Fruit fly (Drosophila melanogaster): Measurements from ENCODE around the gene CG14262.
A peak's percentile ranks its signal among the peaks of the same experiment; 100 is the strongest.

Gene CG14262

DNA sequence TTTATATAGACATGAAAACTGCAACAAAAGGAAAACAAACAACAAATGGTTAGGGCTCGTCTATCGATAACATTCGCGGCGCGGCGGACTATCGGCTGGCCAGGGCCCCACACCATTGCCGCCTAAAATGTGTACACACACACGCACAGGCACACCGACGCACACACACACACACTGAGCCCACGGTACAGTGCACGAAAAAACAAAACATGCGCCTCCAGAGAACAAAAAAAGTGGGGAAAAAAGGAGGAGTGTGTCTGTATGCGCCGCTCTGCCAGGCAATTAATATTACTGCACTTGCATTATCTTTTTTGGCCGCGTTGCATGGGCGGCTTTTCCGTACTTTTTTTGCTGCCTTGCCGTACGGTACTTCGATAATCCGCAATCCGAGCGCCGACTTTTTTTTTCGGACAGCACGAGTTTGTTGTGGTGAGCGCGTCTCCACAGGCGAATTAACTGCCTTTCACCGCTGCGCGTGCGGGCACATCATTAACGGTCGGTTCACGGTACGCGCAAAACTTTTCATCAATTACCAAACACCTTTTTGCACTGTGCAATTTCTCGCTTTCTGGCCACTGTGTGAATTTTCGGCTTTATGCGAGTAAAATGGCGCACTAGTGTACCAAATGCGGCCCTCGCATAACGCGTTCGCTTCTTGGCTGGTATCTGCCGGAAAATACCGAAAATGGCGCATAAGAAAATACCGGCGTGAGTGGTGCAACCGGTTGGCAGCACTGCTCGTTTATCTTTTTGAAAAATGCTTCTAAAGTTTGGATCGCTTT lies 1.6 kb downstream of the CG14262 start, which contains the start of gene woc (continued):
- TF ChIP-seq CG7786 (GFP tag; optimal IDR thresholded peaks at IDR 0.05) = peak; percentile 65
- peak; percentile 56 for TF ChIP-seq mam (GFP tag; optimal IDR thresholded peaks at IDR 0.05)
- TF ChIP-seq CG9876 (GFP tag; optimal IDR thresholded peaks at IDR 0.05) = no peak
- no peak for TF ChIP-seq Six4 (GFP tag; optimal IDR thresholded peaks at IDR 0.05)
- TF ChIP-seq CG31388 (GFP tag; optimal IDR thresholded peaks at IDR 0.05) = no peak
- TF ChIP-seq emc (GFP tag; optimal IDR thresholded peaks at IDR 0.05) = no peak
- no peak for TF ChIP-seq Poxn (GFP tag; IDR thresholded peaks at IDR 0.05)
- TF ChIP-seq sug (tag; optimal IDR thresholded peaks at IDR 0.05) = no peak
- TF ChIP-seq CG5245 (GFP tag; optimal IDR thresholded peaks at IDR 0.05) = no peak
- peak; percentile 59 for TF ChIP-seq Adf1 (GFP tag; IDR thresholded peaks at IDR 0.05)
- TF ChIP-seq crc (GFP tag; optimal IDR thresholded peaks at IDR 0.05) = peak; percentile 25
- peak; percentile 24 for TF ChIP-seq hkb (optimal IDR thresholded peaks at IDR 0.05)
- peak; percentile 50; the same call in 1 of the 2 replicates for TF ChIP-seq hkb (GFP tag; IDR thresholded peaks at IDR 0.05)
- TF ChIP-seq CG4282 (GFP tag; optimal IDR thresholded peaks at IDR 0.05) = peak; percentile 71
- peak; percentile 87 for TF ChIP-seq CG6791 (GFP tag; IDR thresholded peaks at IDR 0.05; ENCODE audit: partially characterized antibody)
- 0 out of 3 replicates have a peak, but pooled peaks have one; percentile 40 for TF ChIP-seq CG2889 (GFP tag; IDR thresholded peaks at IDR 0.05)
- TF ChIP-seq cg (GFP tag; optimal IDR thresholded peaks at IDR 0.05) = peak; percentile 98
- TF ChIP-seq Jarid2 (GFP tag; optimal IDR thresholded peaks at IDR 0.05) = no peak
- peak; percentile 8 for TF ChIP-seq caup (GFP tag; optimal IDR thresholded peaks at IDR 0.05; ENCODE audit: severe bottlenecking)
- no peak for TF ChIP-seq Sry-β (GFP tag; optimal IDR thresholded peaks at IDR 0.05)
- TF ChIP-seq disco-r (GFP tag; optimal IDR thresholded peaks at IDR 0.05) = peak; percentile 4
- TF ChIP-seq cas (GFP tag; IDR thresholded peaks at IDR 0.05) = 0 out of 2 replicates have a peak, but pooled peaks have one; percentile 14
- peak; percentile 74; the same call in 1 of the 2 replicates for TF ChIP-seq CG42726 (GFP tag; IDR thresholded peaks at IDR 0.05; ENCODE audit: partially characterized antibody)
- peak; percentile 20; the same call in 1 of the 2 replicates for TF ChIP-seq CG10366 (GFP tag; IDR thresholded peaks at IDR 0.05)
- peak; percentile 88 for TF ChIP-seq nom (GFP tag; optimal IDR thresholded peaks at IDR 0.05)
- peak; percentile 82 for TF ChIP-seq hb (GFP tag; IDR thresholded peaks at IDR 0.05; ENCODE audit: partially characterized antibody)
- peak; percentile 54; the same call in 1 of the 2 replicates for TF ChIP-seq seq (GFP tag; IDR thresholded peaks at IDR 0.05)
- peak; percentile 51; the same call in 1 of the 2 replicates for TF ChIP-seq stc (GFP tag; IDR thresholded peaks at IDR 0.05)
- no peak for TF ChIP-seq CG15011 (GFP tag; optimal IDR thresholded peaks at IDR 0.05)
- peak; percentile 44; the same call in 1 of the 2 replicates for TF ChIP-seq lmd (GFP tag; IDR thresholded peaks at IDR 0.05)
- no peak for TF ChIP-seq CG7271 (tag; optimal IDR thresholded peaks at IDR 0.05)
- peak; percentile 83 for TF ChIP-seq nerfin-2 (GFP tag; IDR thresholded peaks at IDR 0.05; ENCODE audit: partially characterized antibody)
- TF ChIP-seq CG12155 (GFP tag; optimal IDR thresholded peaks at IDR 0.05) = no peak
- peak; percentile 37 for TF ChIP-seq tin (GFP tag; optimal IDR thresholded peaks at IDR 0.05)
- peak; percentile 68 for TF ChIP-seq YL-1 (GFP tag; optimal IDR thresholded peaks at IDR 0.05)
- peak; percentile 96 for TF ChIP-seq gfzf (GFP tag; optimal IDR thresholded peaks at IDR 0.05)
- TF ChIP-seq CG8924 (tag; optimal IDR thresholded peaks at IDR 0.05) = peak; percentile 51
- TF ChIP-seq sens (GFP tag) = peak; percentile 94
- TF ChIP-seq TFAM (GFP tag; optimal IDR thresholded peaks at IDR 0.05) = no peak
- TF ChIP-seq CG10462 (GFP tag; optimal IDR thresholded peaks at IDR 0.05) = peak; percentile 6
- TF ChIP-seq CG30431 (GFP tag; optimal IDR thresholded peaks at IDR 0.05) = peak; percentile 46
- peak; percentile 88 for TF ChIP-seq CG34224 (GFP tag; IDR thresholded peaks at IDR 0.05; ENCODE audit: partially characterized antibody)
- peak; percentile 45 for TF ChIP-seq gcm2 (GFP tag; optimal IDR thresholded peaks at IDR 0.05)
- peak; percentile 71 for TF ChIP-seq CG16813 (GFP tag; IDR thresholded peaks at IDR 0.05; ENCODE audit: partially characterized antibody)
- TF ChIP-seq CG14860 (GFP tag; IDR thresholded peaks at IDR 0.05; ENCODE audit: partially characterized antibody) = peak; percentile 74
- TF ChIP-seq CG7357 (GFP tag; IDR thresholded peaks at IDR 0.05) = peak; percentile 54; the same call in 1 of the 3 replicates
- peak; percentile 3 for TF ChIP-seq CG7987 (GFP tag; optimal IDR thresholded peaks at IDR 0.05)
- TF ChIP-seq Hr78 (GFP tag; optimal IDR thresholded peaks at IDR 0.05) = no peak
